Worm (Caenorhabditis elegans) whole organism, late embryonic: ENCODE measurements around the gene lag-1.

Experiments used
- F13H6.1 ChIP-seq: sonication (generic microtip); optimal IDR thresholded peaks from 2 replicates; lab custom pipeline; 2016; ENCODE audit warnings: missing genetic modification characterization, missing compliant biosample characterization
- ceh-19 ChIP-seq: fragments of 200-800 bp; sonication (Bioruptor generic); optimal IDR thresholded peaks from 2 replicates; lab custom pipeline; 2018; ENCODE audit warnings: mild to moderate bottlenecking, missing genetic modification characterization, missing compliant biosample characterization
- ceh-31 ChIP-seq: sonication (generic microtip); optimal IDR thresholded peaks from 2 replicates; lab custom pipeline; 2016; ENCODE audit warnings: missing genetic modification characterization, missing compliant biosample characterization
- elt-2 ChIP-seq: sonication (generic microtip); optimal IDR thresholded peaks from 2 replicates; lab custom pipeline; 2016; ENCODE audit warnings: missing genetic modification reagents, missing genetic modification characterization, missing compliant biosample characterization
- hlh-15 ChIP-seq: sonication (generic microtip); optimal IDR thresholded peaks from 2 replicates; lab custom pipeline; 2016; ENCODE audit warnings: missing genetic modification characterization, missing compliant biosample characterization
- npax-4 ChIP-seq: sonication (generic microtip); optimal IDR thresholded peaks from 2 replicates; lab custom pipeline; 2016; ENCODE audit warnings: missing genetic modification characterization, missing compliant biosample characterization
- odd-2 ChIP-seq: sonication (generic microtip); optimal IDR thresholded peaks from 2 replicates; lab custom pipeline; 2017; ENCODE audit warnings: antibody characterized with exemption, mild to moderate bottlenecking, missing genetic modification characterization, missing compliant biosample characterization
- pha-2 ChIP-seq: sonication (generic microtip); optimal IDR thresholded peaks from 2 replicates; lab custom pipeline; 2017; ENCODE audit warnings: mild to moderate bottlenecking, missing genetic modification characterization, missing compliant biosample characterization
- pros-1 ChIP-seq: fragments of 150-350 bp; optimal IDR thresholded peaks from 2 replicates; lab custom pipeline; 2014; ENCODE audit warnings: missing biosample characterization, missing genetic modification reagents, missing genetic modification characterization

- TF ChIP-seq F13H6.1 (tag; lab: Kevin White, UChicago) (no peak), npax-4 (tag; lab: Kevin White, UChicago) (no peak), pros-1 (tag; lab: Kevin White, UChicago) (no peak), pha-2 (tag; lab: Kevin White, UChicago) (no peak), elt-2 (no peak), hlh-15 (tag; lab: Kevin White, UChicago) (no peak), ceh-19 (no peak), ceh-31 (no peak), odd-2 (no peak)
Measured at ce11 chrIV:6108665-6109064, 13.5 kb downstream of the lag-1 start.
